Worm (Caenorhabditis elegans) whole organism, L1 larva: ENCODE results near the gene Y48A6B.9.

Experiments
- Y116A8C.19 ChIP-seq: sonication (generic microtip); optimal IDR thresholded peaks from 2 replicates; lab custom pipeline; 2016; ENCODE audit warnings: missing compliant biosample characterization, missing genetic modification characterization, borderline replicate concordance
- egl-13 ChIP-seq: sonication (generic microtip); optimal IDR thresholded peaks from 2 replicates; lab custom pipeline; 2016; ENCODE audit warnings: missing genotype, missing genetic modification reagents, missing genetic modification characterization, missing compliant biosample characterization
- hlh-17 ChIP-seq: fragments of 200-800 bp; sonication (Bioruptor generic); optimal IDR thresholded peaks from 2 replicates; lab custom pipeline; 2018; ENCODE audit warnings: missing genetic modification characterization, mild to moderate bottlenecking, missing compliant biosample characterization, moderate library complexity, borderline replicate concordance
- lin-13 ChIP-seq: fragments of 150-350 bp; optimal IDR thresholded peaks from 2 replicates; lab custom pipeline; 2014; ENCODE audit warnings: missing biosample characterization, missing genetic modification reagents, missing genetic modification characterization
- lsy-2 ChIP-seq, 2 experiments: fragments of 150-350 bp; optimal IDR thresholded peaks; 2 replicates each; lab custom pipeline; 2014; ENCODE audit warnings: missing biosample characterization in 2 of 2, missing genetic modification characterization in 2 of 2
- mab-9 ChIP-seq: fragments of 200-800 bp; sonication (Bioruptor generic); IDR thresholded peaks from 2 replicates; pipeline ENCODE4 v1.3.6; 2022; ENCODE audit warnings: missing genetic modification reagents, missing genetic modification characterization, missing compliant biosample characterization
- mdl-1 ChIP-seq, 2 experiments: fragments of 150-350 bp; optimal IDR thresholded peaks; 2 replicates each; lab custom pipeline; 2014 to 2017; ENCODE audit warnings: missing biosample characterization in 2 of 2, missing genetic modification characterization in 2 of 2, inconsistent platforms in 1 of 2
- nhr-11 ChIP-seq: fragments of 150-350 bp; optimal IDR thresholded peaks from 2 replicates; lab custom pipeline; 2014; ENCODE audit warnings: missing biosample characterization, missing genetic modification characterization
- nhr-20 ChIP-seq: sonication (generic microtip); optimal IDR thresholded peaks from 2 replicates; lab custom pipeline; 2016; ENCODE audit warnings: mild to moderate bottlenecking, missing genetic modification characterization, missing compliant biosample characterization
- skn-1 ChIP-seq: fragments of 150-350 bp; optimal IDR thresholded peaks from 2 replicates; lab custom pipeline; 2014; ENCODE audit warnings: missing biosample characterization, missing genetic modification characterization
- unc-130 ChIP-seq: fragments of 150-350 bp; optimal IDR thresholded peaks from 2 replicates; lab custom pipeline; 2017; ENCODE audit warnings: missing biosample characterization, missing genetic modification characterization, inconsistent platforms
- unc-30 ChIP-seq: sonication (generic microtip); optimal IDR thresholded peaks from 2 replicates; lab custom pipeline; 2017; ENCODE audit warnings: missing biosample characterization, missing genetic modification characterization
- unc-62 ChIP-seq: fragments of 150-350 bp; optimal IDR thresholded peaks from 2 replicates; lab custom pipeline; 2014; ENCODE audit warnings: missing biosample characterization, missing genetic modification reagents, missing genetic modification characterization

DNA sequence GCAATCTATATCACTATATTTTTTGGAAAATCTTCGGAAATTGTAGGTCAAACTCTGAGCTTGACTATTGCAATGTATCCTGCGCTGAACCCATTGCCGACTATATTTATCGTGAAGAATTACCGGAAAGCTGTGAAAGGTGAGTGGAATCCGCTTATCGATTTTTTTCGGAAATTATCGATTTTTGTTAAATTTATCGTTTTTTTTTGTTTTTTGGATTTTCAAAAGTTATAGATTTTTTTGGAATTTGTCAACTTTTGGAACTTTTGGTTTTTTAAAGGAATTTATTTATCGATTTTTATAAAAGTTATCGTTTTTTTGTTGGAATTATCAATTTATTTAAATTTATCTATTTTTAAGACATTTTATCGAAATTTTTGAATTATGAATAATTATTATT, 43.8 kb downstream of the Y48A6B.9 start:
- no peak for TF ChIP-seq nhr-11 (tag; lab: Kevin White, UChicago)
- no peak for TF ChIP-seq unc-30 (tag; lab: Kevin White, UChicago)
- TF ChIP-seq mdl-1 (tag; optimal IDR thresholded peaks at IDR 0.05; lab: Kevin White, UChicago): no peak
- TF ChIP-seq lin-13: no peak
- no peak for TF ChIP-seq unc-130 (tag; lab: Kevin White, UChicago)
- TF ChIP-seq skn-1 (tag; lab: Kevin White, UChicago): no peak
- TF ChIP-seq Y116A8C.19 (tag; lab: Kevin White, UChicago): no peak
- no peak for TF ChIP-seq nhr-20 (tag; lab: Kevin White, UChicago)
- no peak for TF ChIP-seq hlh-17 (GFP tag; lab: Kevin White, UChicago)
- no peak for TF ChIP-seq unc-62 (GFP tag; lab: Kevin White, UChicago)
- TF ChIP-seq lsy-2 (tag; optimal IDR thresholded peaks at IDR 0.05; lab: Kevin White, UChicago): no peak
- no peak for TF ChIP-seq mab-9 (GFP tag; lab: Robert Waterston, UW)
- no peak for TF ChIP-seq egl-13 (tag; lab: Kevin White, UChicago)
